Fruit fly (Drosophila melanogaster) whole organism, embryonic: ENCODE results near the gene PK1-R.

Source experiments
- Asciz ChIP-seq: fragments of 200-800 bp; sonication (Bioruptor generic); optimal IDR thresholded peaks from 2 replicates; lab custom pipeline; 2017; ENCODE audit warnings: missing biosample characterization, mild to moderate bottlenecking, missing genetic modification characterization, missing genetic modification reagents
- Atf3 ChIP-seq: fragments of 200-800 bp; sonication (Bioruptor generic); optimal IDR thresholded peaks from 3 replicates; lab custom pipeline; 2016; ENCODE audit warnings: missing biosample characterization, missing genetic modification characterization
- CG10462 ChIP-seq: fragments of 200-800 bp; sonication (Bioruptor generic); optimal IDR thresholded peaks from 2 replicates; lab custom pipeline; 2016; ENCODE audit warnings: missing biosample characterization, missing genetic modification characterization
- CG11085 ChIP-seq: fragments of 200-800 bp; sonication (Bioruptor generic); IDR thresholded peaks from 2 replicates; pipeline ENCODE4 v1.3.6; 2022; ENCODE audit warnings: missing biosample characterization, missing genetic modification characterization
- CG11456 ChIP-seq: fragments of 200-800 bp; sonication (Bioruptor generic); IDR thresholded peaks from 3 replicates; pipeline ENCODE4 v1.3.6; 2022; ENCODE audit warnings: missing biosample characterization, missing genetic modification characterization
- CG11723 ChIP-seq: fragments of 200-800 bp; sonication (Bioruptor generic); optimal IDR thresholded peaks from 2 replicates; lab custom pipeline; 2017; ENCODE audit warnings: missing biosample characterization, mild to moderate bottlenecking, missing genetic modification characterization
- CG12299 ChIP-seq: fragments of 200-800 bp; sonication (Bioruptor generic); optimal IDR thresholded peaks from 2 replicates; lab custom pipeline; 2018; ENCODE audit warnings: missing biosample characterization, mild to moderate bottlenecking, missing genetic modification characterization
- CG12744 ChIP-seq: fragments of 200-800 bp; sonication (Bioruptor generic); optimal IDR thresholded peaks from 2 replicates; lab custom pipeline; 2016; ENCODE audit warnings: missing biosample characterization, missing genetic modification characterization
- CG15011 ChIP-seq: fragments of 200-800 bp; sonication (Bioruptor generic); optimal IDR thresholded peaks from 3 replicates; lab custom pipeline; 2018; ENCODE audit warnings: missing biosample characterization, mild to moderate bottlenecking, missing genetic modification characterization
- CG15696 ChIP-seq: fragments of 200-800 bp; sonication (Bioruptor generic); optimal IDR thresholded peaks from 2 replicates; lab custom pipeline; 2019; ENCODE audit warnings: missing biosample characterization, mild to moderate bottlenecking, missing genetic modification characterization, moderate library complexity
- CG17802 ChIP-seq: fragments of 200-800 bp; sonication (Bioruptor generic); optimal IDR thresholded peaks from 2 replicates; lab custom pipeline; 2018; ENCODE audit warnings: missing biosample characterization, mild to moderate bottlenecking, missing genetic modification characterization, moderate library complexity
- CG17912 ChIP-seq: fragments of 200-800 bp; sonication (Bioruptor generic); optimal IDR thresholded peaks from 2 replicates; lab custom pipeline; 2018; ENCODE audit warnings: missing biosample characterization, mild to moderate bottlenecking, missing genetic modification characterization
- CG18011 ChIP-seq: fragments of 200-800 bp; sonication (Bioruptor generic); optimal IDR thresholded peaks from 2 replicates; lab custom pipeline; 2017; ENCODE audit warnings: missing biosample characterization, missing genetic modification characterization, mild to moderate bottlenecking, moderate library complexity, missing genotype
- CG4328 ChIP-seq: fragments of 200-800 bp; sonication (Bioruptor generic); optimal IDR thresholded peaks from 3 replicates; lab custom pipeline; 2017; ENCODE audit warnings: missing biosample characterization, missing genetic modification reagents, missing genetic modification characterization
- CG4424 ChIP-seq: fragments of 200-800 bp; sonication (Bioruptor generic); optimal IDR thresholded peaks from 3 replicates; lab custom pipeline; 2016; ENCODE audit warnings: missing biosample characterization, missing genetic modification characterization
- CG7745 ChIP-seq: fragments of 200-800 bp; sonication (Bioruptor generic); optimal IDR thresholded peaks from 2 replicates; lab custom pipeline; 2018; ENCODE audit warnings: missing biosample characterization, mild to moderate bottlenecking, missing genetic modification characterization, moderate library complexity
- CG7987 ChIP-seq: fragments of 200-800 bp; sonication (Bioruptor generic); optimal IDR thresholded peaks from 2 replicates; lab custom pipeline; 2018; ENCODE audit warnings: missing biosample characterization, mild to moderate bottlenecking, missing genetic modification characterization, moderate library complexity
- CG8290 ChIP-seq, 3 experiments: fragments of 200-800 bp; sonication (Bioruptor generic); optimal IDR thresholded peaks; 2 replicates each; lab custom pipeline; 2016 to 2019; ENCODE audit warnings: missing biosample characterization in 3 of 3, missing genetic modification characterization in 3 of 3, mild to moderate bottlenecking in 2 of 3, moderate library complexity in 1 of 3
- Dip2 ChIP-seq: fragments of 200-800 bp; sonication (Bioruptor generic); IDR thresholded peaks from 2 replicates; pipeline ENCODE4 v1.3.6; 2022; ENCODE audit warnings: missing biosample characterization, missing genetic modification characterization
- Gsc ChIP-seq: fragments of 200-800 bp; sonication (Bioruptor generic); IDR thresholded peaks from 2 replicates; pipeline ENCODE4 v1.3.6; 2022; ENCODE audit warnings: missing biosample characterization, missing genetic modification characterization
- HmgD ChIP-seq: fragments of 200-800 bp; sonication (Bioruptor generic); optimal IDR thresholded peaks from 3 replicates; lab custom pipeline; 2016; ENCODE audit warnings: missing biosample characterization, missing genetic modification characterization
- Hr3 ChIP-seq: fragments of 200-800 bp; sonication (Bioruptor generic); optimal IDR thresholded peaks from 3 replicates; lab custom pipeline; 2016; ENCODE audit warnings: missing biosample characterization, missing genetic modification characterization
- NfI ChIP-seq: fragments of 200-800 bp; sonication (Bioruptor generic); optimal IDR thresholded peaks from 3 replicates; lab custom pipeline; 2018; ENCODE audit warnings: missing biosample characterization, mild to moderate bottlenecking, missing genetic modification characterization, moderate library complexity
- Poxn ChIP-seq: fragments of 200-800 bp; sonication (Bioruptor generic); IDR thresholded peaks from 2 replicates; pipeline ENCODE4 v1.3.6; 2022; ENCODE audit warnings: missing biosample characterization, missing genetic modification characterization
- Ravus ChIP-seq: fragments of 200-800 bp; sonication (Bioruptor generic); IDR thresholded peaks from 2 replicates; pipeline ENCODE4 v1.3.6; 2022; ENCODE audit warnings: missing biosample characterization, missing genetic modification characterization
- Xbp1 ChIP-seq: fragments of 200-800 bp; sonication (Bioruptor generic); optimal IDR thresholded peaks from 3 replicates; lab custom pipeline; 2016; ENCODE audit warnings: missing biosample characterization, mild to moderate bottlenecking, missing genetic modification characterization
- amos ChIP-seq: fragments of 200-800 bp; sonication (Bioruptor generic); IDR thresholded peaks from 2 replicates; pipeline ENCODE4 v1.3.6; 2022; ENCODE audit warnings: missing biosample characterization, missing genetic modification characterization; ENCODE audit not compliant: partially characterized antibody
- ara ChIP-seq: fragments of 200-800 bp; sonication (Bioruptor generic); IDR thresholded peaks from 2 replicates; pipeline ENCODE4 v1.3.6; 2022; ENCODE audit warnings: missing biosample characterization, missing genetic modification characterization
- bigmax ChIP-seq: fragments of 200-800 bp; sonication (Bioruptor generic); optimal IDR thresholded peaks from 2 replicates; lab custom pipeline; 2018; ENCODE audit warnings: missing biosample characterization, mild to moderate bottlenecking, missing genetic modification characterization
- bsh ChIP-seq, 2 experiments: fragments of 200-800 bp; sonication (Bioruptor generic); optimal IDR thresholded peaks; 2 replicates each; lab custom pipeline; 2017 to 2018; ENCODE audit warnings: mild to moderate bottlenecking in 2 of 2, missing biosample characterization in 2 of 2, missing genetic modification characterization in 2 of 2, moderate library complexity in 1 of 2
- caup ChIP-seq: fragments of 200-800 bp; sonication (Bioruptor generic); optimal IDR thresholded peaks from 3 replicates; lab custom pipeline; 2017; ENCODE audit warnings: missing biosample characterization, mild to moderate bottlenecking, missing genetic modification characterization, moderate library complexity; ENCODE audit not compliant: severe bottlenecking
- cg ChIP-seq: fragments of 200-800 bp; sonication (Bioruptor generic); optimal IDR thresholded peaks from 3 replicates; lab custom pipeline; 2019; ENCODE audit warnings: missing biosample characterization, mild to moderate bottlenecking, missing genetic modification characterization, moderate library complexity
- chinmo ChIP-seq: fragments of 200-800 bp; sonication (Bioruptor generic); IDR thresholded peaks from 4 replicates; pipeline ENCODE4 v1.3.6; 2022; ENCODE audit warnings: missing biosample characterization, missing genetic modification characterization; ENCODE audit not compliant: partially characterized antibody
- ci ChIP-seq: fragments of 200-800 bp; sonication (Bioruptor generic); IDR thresholded peaks from 3 replicates; pipeline ENCODE4 v1.3.6; 2022; ENCODE audit warnings: missing biosample characterization, missing genetic modification characterization
- corto ChIP-seq: fragments of 200-800 bp; sonication (Bioruptor generic); optimal IDR thresholded peaks from 2 replicates; lab custom pipeline; 2016; ENCODE audit warnings: missing biosample characterization, mild to moderate bottlenecking, missing genetic modification characterization, moderate library complexity
- dan ChIP-seq: fragments of 200-800 bp; sonication (Bioruptor generic); IDR thresholded peaks from 2 replicates; pipeline ENCODE4 v1.3.6; 2022; ENCODE audit warnings: missing biosample characterization, missing genetic modification characterization
- fru ChIP-seq: fragments of >200 bp; optimal IDR thresholded peaks from 2 replicates; lab custom pipeline; 2017
- gsb ChIP-seq: fragments of 200-800 bp; sonication (Bioruptor generic); IDR thresholded peaks from 2 replicates; pipeline ENCODE4 v1.3.6; 2022; ENCODE audit warnings: missing biosample characterization, missing genetic modification characterization
- her ChIP-seq: fragments of 200-800 bp; sonication (Bioruptor generic); optimal IDR thresholded peaks from 2 replicates; lab custom pipeline; 2016; ENCODE audit warnings: missing biosample characterization, missing genetic modification characterization
- jing ChIP-seq: fragments of 200-800 bp; sonication (Bioruptor generic); optimal IDR thresholded peaks from 2 replicates; lab custom pipeline; 2018; ENCODE audit warnings: missing biosample characterization, mild to moderate bottlenecking, missing genetic modification characterization
- ken ChIP-seq: fragments of 200-800 bp; sonication (Bioruptor generic); IDR thresholded peaks from 3 replicates; pipeline ENCODE4 v1.3.6; 2022; ENCODE audit warnings: missing biosample characterization, missing genetic modification characterization
- maf-S ChIP-seq: fragments of 200-800 bp; sonication (Bioruptor generic); optimal IDR thresholded peaks from 2 replicates; lab custom pipeline; 2016; ENCODE audit warnings: missing biosample characterization, missing genetic modification characterization
- nerfin-1 ChIP-seq: fragments of 200-800 bp; sonication (Bioruptor generic); optimal IDR thresholded peaks from 3 replicates; lab custom pipeline; 2019; ENCODE audit warnings: missing biosample characterization, mild to moderate bottlenecking, missing genetic modification characterization, moderate library complexity
- org-1 ChIP-seq: fragments of 200-800 bp; sonication (Bioruptor generic); optimal IDR thresholded peaks from 2 replicates; lab custom pipeline; 2017; ENCODE audit warnings: missing biosample characterization, missing genetic modification characterization
- schlank ChIP-seq: fragments of 200-800 bp; sonication (Bioruptor generic); optimal IDR thresholded peaks from 2 replicates; lab custom pipeline; 2018; ENCODE audit warnings: missing biosample characterization, mild to moderate bottlenecking, missing genetic modification characterization
- tio ChIP-seq: fragments of 200-800 bp; sonication (Bioruptor generic); optimal IDR thresholded peaks from 2 replicates; lab custom pipeline; 2017; ENCODE audit warnings: missing biosample characterization, missing genetic modification characterization, inconsistent platforms
- vvl ChIP-seq: fragments of 200-800 bp; sonication (Bioruptor generic); IDR thresholded peaks from 2 replicates; pipeline ENCODE4 v1.3.6; 2022; ENCODE audit warnings: missing biosample characterization, missing genetic modification characterization
- wek ChIP-seq: fragments of 200-800 bp; sonication (Bioruptor generic); optimal IDR thresholded peaks from 3 replicates; lab custom pipeline; 2018; ENCODE audit warnings: missing biosample characterization, mild to moderate bottlenecking, missing genetic modification characterization, moderate library complexity

The PK1-R gene

dm6 chr3R:14052182-14053036 is 50.5 kb downstream of the PK1-R start (continued):
- TF ChIP-seq NfI (peak; percentile 87), bsh (GFP tag; optimal IDR thresholded peaks at IDR 0.05; lab: Kevin White, UChicago) (peak; percentile 43 to 84), dan (no peak), cg (GFP tag; lab: Kevin White, UChicago) (no peak), CG10462 (GFP tag; lab: Kevin White, UChicago) (peak; percentile 22), Asciz (GFP tag; lab: Kevin White, UChicago) (peak; percentile 68), jing (GFP tag; lab: Kevin White, UChicago) (peak; percentile 25), Poxn (GFP tag; lab: Robert Waterston, UW) (peak; percentile 79), org-1 (GFP tag; lab: Kevin White, UChicago) (peak; percentile 86), CG4328 (GFP tag; lab: Kevin White, UChicago) (peak; percentile 58), ci (GFP tag; lab: Robert Waterston, UW) (peak; percentile 59; the same call in 1 of the 3 replicates), CG12744 (GFP tag; lab: Kevin White, UChicago) (peak; percentile 73), CG8290 (GFP tag; optimal IDR thresholded peaks at IDR 0.05; lab: Kevin White, UChicago) (no peak), CG8290 (tag; optimal IDR thresholded peaks at IDR 0.05; lab: Kevin White, UChicago) (peak in 1 of 2 experiments; percentile 81), gsb (GFP tag; lab: Robert Waterston, UW) (peak; percentile 91), ara (no peak; the same call in 1 of the 2 replicates), schlank (tag; lab: Kevin White, UChicago) (peak; percentile 86), CG17912 (GFP tag; lab: Kevin White, UChicago) (no peak), CG15696 (tag; lab: Kevin White, UChicago) (peak; percentile 39), CG18011 (GFP tag; lab: Kevin White, UChicago) (peak; percentile 75), bigmax (GFP tag; lab: Kevin White, UChicago) (no peak), Atf3 (GFP tag; lab: Kevin White, UChicago) (peak; percentile 43), CG12299 (tag; lab: Kevin White, UChicago) (peak; percentile 76), CG15011 (GFP tag; lab: Kevin White, UChicago) (peak; percentile 79), CG11723 (GFP tag; lab: Kevin White, UChicago) (peak; percentile 53), vvl (peak; percentile 78; the same call in 1 of the 2 replicates), Hr3 (peak; percentile 79), Xbp1 (peak; percentile 80), HmgD (GFP tag; lab: Kevin White, UChicago) (peak; percentile 40), CG11456 (GFP tag; lab: Robert Waterston, UW) (peak; percentile 86), CG4424 (GFP tag; lab: Kevin White, UChicago) (peak; percentile 64), fru (lab: Kevin White, UChicago) (no peak), CG11085 (GFP tag; lab: Robert Waterston, UW) (peak; percentile 87), corto (GFP tag; lab: Kevin White, UChicago) (no peak), chinmo (peak; percentile 87; the same call in 2 of the 4 replicates), her (GFP tag; lab: Kevin White, UChicago) (peak; percentile 82), Gsc (GFP tag; lab: Robert Waterston, UW) (no peak), CG7745 (tag; lab: Kevin White, UChicago) (no peak), caup (GFP tag; lab: Kevin White, UChicago) (peak; percentile 86), ken (peak; percentile 61; the same call in 2 of the 3 replicates), tio (GFP tag; lab: Kevin White, UChicago) (peak; percentile 85), wek (GFP tag; lab: Kevin White, UChicago) (peak; percentile 24), CG7987 (GFP tag; lab: Kevin White, UChicago) (peak; percentile 10), Dip2 (GFP tag; lab: Robert Waterston, UW) (0 out of 2 replicates have a peak, but pooled peaks have one; percentile 34), CG17802 (tag; lab: Kevin White, UChicago) (no peak), Ravus (GFP tag; lab: Robert Waterston, UW) (peak; percentile 76), nerfin-1 (tag; lab: Kevin White, UChicago) (no peak), amos (GFP tag; lab: Robert Waterston, UW) (no peak), maf-S (peak; percentile 86)
